Fruit fly (Drosophila melanogaster) whole organism, embryonic: ENCODE results near the gene Tbcd.
A peak's percentile ranks its signal among the peaks of the same experiment; 100 is the strongest.

Experiments
- Antp ChIP-seq: fragments of 200-800 bp; sonication (Bioruptor generic); optimal IDR thresholded peaks from 3 replicates; lab custom pipeline; 2016; ENCODE audit warnings: missing biosample characterization, missing genetic modification characterization
- CG10543 ChIP-seq: fragments of 200-800 bp; sonication (Bioruptor generic); optimal IDR thresholded peaks from 3 replicates; lab custom pipeline; 2017; ENCODE audit warnings: missing biosample characterization, mild to moderate bottlenecking, missing genetic modification characterization, moderate library complexity
- CG11504 ChIP-seq: fragments of 200-800 bp; sonication (Bioruptor generic); optimal IDR thresholded peaks from 3 replicates; lab custom pipeline; 2019; ENCODE audit warnings: missing biosample characterization, mild to moderate bottlenecking, missing genetic modification characterization, moderate library complexity
- CG11560 ChIP-seq: fragments of 200-800 bp; sonication (Bioruptor generic); IDR thresholded peaks from 3 replicates; pipeline ENCODE4 v1.3.6; 2022; ENCODE audit warnings: missing biosample characterization, missing genetic modification characterization
- CG12155 ChIP-seq: fragments of 200-800 bp; sonication (Bioruptor generic); optimal IDR thresholded peaks from 3 replicates; lab custom pipeline; 2016; ENCODE audit warnings: missing biosample characterization, missing genetic modification characterization
- CG12219 ChIP-seq: fragments of 200-800 bp; sonication (Bioruptor generic); optimal IDR thresholded peaks from 3 replicates; lab custom pipeline; 2018; ENCODE audit warnings: missing biosample characterization, mild to moderate bottlenecking, missing genetic modification characterization
- CG1233 ChIP-seq: fragments of 200-800 bp; sonication (Bioruptor generic); optimal IDR thresholded peaks from 4 replicates; lab custom pipeline; 2018; ENCODE audit warnings: missing biosample characterization, mild to moderate bottlenecking, missing genetic modification characterization
- CG12659 ChIP-seq: fragments of 200-800 bp; sonication (Bioruptor generic); optimal IDR thresholded peaks from 3 replicates; lab custom pipeline; 2017; ENCODE audit warnings: mild to moderate bottlenecking, missing biosample characterization, missing genetic modification reagents, missing genetic modification characterization
- CG13296 ChIP-seq: fragments of 200-800 bp; sonication (Bioruptor generic); optimal IDR thresholded peaks from 3 replicates; lab custom pipeline; 2018; ENCODE audit warnings: missing biosample characterization, mild to moderate bottlenecking, missing genetic modification characterization
- CG15479 ChIP-seq: fragments of 200-800 bp; sonication (Bioruptor generic); optimal IDR thresholded peaks from 3 replicates; lab custom pipeline; 2019; ENCODE audit warnings: missing biosample characterization, mild to moderate bottlenecking, missing genetic modification characterization, moderate library complexity
- CG15601 ChIP-seq: fragments of 200-800 bp; sonication (Bioruptor generic); optimal IDR thresholded peaks from 3 replicates; lab custom pipeline; 2019; ENCODE audit warnings: missing biosample characterization, mild to moderate bottlenecking, missing genetic modification characterization, moderate library complexity
- CG16779 ChIP-seq: fragments of 200-800 bp; sonication (Bioruptor generic); IDR thresholded peaks from 2 replicates; pipeline ENCODE4 v1.3.6; 2022; ENCODE audit warnings: missing biosample characterization, missing genetic modification characterization
- CG17361 ChIP-seq: fragments of 200-800 bp; sonication (Bioruptor generic); IDR thresholded peaks from 3 replicates; pipeline ENCODE4 v1.3.6; 2022; ENCODE audit warnings: missing biosample characterization, missing genetic modification characterization
- CG17829 ChIP-seq: fragments of 200-800 bp; optimal IDR thresholded peaks from 2 replicates; lab custom pipeline; 2019; ENCODE audit warnings: missing biosample characterization, mild to moderate bottlenecking, missing genetic modification characterization, moderate library complexity
- CG18262 ChIP-seq: fragments of 200-800 bp; optimal IDR thresholded peaks from 3 replicates; lab custom pipeline; 2019; ENCODE audit warnings: missing biosample characterization, mild to moderate bottlenecking, missing genetic modification characterization, moderate library complexity
- CG1832 ChIP-seq: fragments of 200-800 bp; sonication (Bioruptor generic); optimal IDR thresholded peaks from 2 replicates; lab custom pipeline; 2017; ENCODE audit warnings: missing biosample characterization, mild to moderate bottlenecking, missing genetic modification characterization, inconsistent platforms
- CG18599 ChIP-seq: fragments of 200-800 bp; sonication (Bioruptor generic); optimal IDR thresholded peaks from 3 replicates; lab custom pipeline; 2017; ENCODE audit warnings: missing biosample characterization, missing genetic modification characterization, mild to moderate bottlenecking, moderate library complexity, missing genetic modification reagents
- CG18619 ChIP-seq: fragments of 200-800 bp; sonication (Bioruptor generic); optimal IDR thresholded peaks from 3 replicates; lab custom pipeline; 2017; ENCODE audit warnings: missing biosample characterization, mild to moderate bottlenecking, missing genetic modification characterization
- CG31388 ChIP-seq: fragments of 200-800 bp; sonication (Bioruptor generic); optimal IDR thresholded peaks from 2 replicates; lab custom pipeline; 2016; ENCODE audit warnings: missing biosample characterization, missing genetic modification characterization
- CG33213 ChIP-seq: fragments of 200-800 bp; sonication (Bioruptor generic); optimal IDR thresholded peaks from 3 replicates; lab custom pipeline; 2016; ENCODE audit warnings: missing biosample characterization, missing genetic modification characterization
- CG5953 ChIP-seq: fragments of 200-800 bp; sonication (Bioruptor generic); IDR thresholded peaks from 2 replicates; pipeline ENCODE4 v1.3.6; 2022; ENCODE audit warnings: missing biosample characterization, missing genetic modification characterization
- CG6683 ChIP-seq: fragments of 200-800 bp; sonication (Bioruptor generic); optimal IDR thresholded peaks from 2 replicates; lab custom pipeline; 2017; ENCODE audit warnings: missing biosample characterization, mild to moderate bottlenecking, missing genetic modification characterization, missing genetic modification reagents
- CG6854 ChIP-seq: fragments of 200-800 bp; sonication (Bioruptor generic); optimal IDR thresholded peaks from 3 replicates; lab custom pipeline; 2017; ENCODE audit warnings: missing biosample characterization, mild to moderate bottlenecking, missing genetic modification characterization
- CG8359 ChIP-seq: fragments of 200-800 bp; sonication (Bioruptor generic); optimal IDR thresholded peaks from 2 replicates; lab custom pipeline; 2017; ENCODE audit warnings: missing biosample characterization, mild to moderate bottlenecking, missing genetic modification characterization, borderline replicate concordance
- CG8388 ChIP-seq: fragments of 200-800 bp; sonication (Bioruptor generic); optimal IDR thresholded peaks from 2 replicates; lab custom pipeline; 2019; ENCODE audit warnings: missing biosample characterization, mild to moderate bottlenecking, missing genetic modification characterization, moderate library complexity
- CG9797 ChIP-seq: fragments of 200-800 bp; sonication (Bioruptor generic); optimal IDR thresholded peaks from 3 replicates; lab custom pipeline; 2018; ENCODE audit warnings: missing biosample characterization, mild to moderate bottlenecking, missing genetic modification characterization
- D ChIP-seq, 2 experiments: fragments of 200-800 bp in 1 of 2; fragments of >200 bp in 1 of 2; sonication (Bioruptor generic) in 1 of 2; optimal IDR thresholded peaks; 2 replicates in 1 of 2; 3 replicates in 1 of 2; lab custom pipeline; 2017; ENCODE audit warnings: mild to moderate bottlenecking in 1 of 2, missing biosample characterization in 1 of 2, missing genetic modification characterization in 1 of 2, missing genetic modification reagents in 1 of 2
- Hr51 ChIP-seq, 2 experiments: fragments of 200-800 bp; sonication (Bioruptor generic); optimal IDR thresholded peaks; 2 replicates in 1 of 2; 3 replicates in 1 of 2; lab custom pipeline; 2016 to 2018; ENCODE audit warnings: missing biosample characterization in 2 of 2, missing genetic modification characterization in 2 of 2, mild to moderate bottlenecking in 1 of 2, moderate library complexity in 1 of 2
- Med ChIP-seq: fragments of 200-800 bp; sonication (Bioruptor generic); peaks from one replicate; lab custom pipeline; 2016; ENCODE audit warnings: missing biosample characterization, missing genetic modification characterization, mild to moderate bottlenecking, inconsistent platforms, moderate library complexity
- Six4 ChIP-seq: fragments of 200-800 bp; sonication (Bioruptor generic); optimal IDR thresholded peaks from 2 replicates; lab custom pipeline; 2016; ENCODE audit warnings: missing biosample characterization, missing genetic modification characterization
- Stat92E ChIP-seq, 3 experiments: fragments of >200 bp in 2 of 3; fragments of 200-800 bp in 1 of 3; sonication (Bioruptor generic) in 1 of 3; optimal IDR thresholded peaks; 2 replicates each; lab custom pipeline; 2017 to 2019; ENCODE audit warnings: missing biosample characterization in 3 of 3, missing genetic modification characterization in 3 of 3, mild to moderate bottlenecking in 1 of 3, moderate library complexity in 1 of 3
- Tbp ChIP-seq: fragments of >200 bp; optimal IDR thresholded peaks from 2 replicates; lab custom pipeline; 2018; ENCODE audit warnings: missing biosample characterization, missing genetic modification characterization
- ab ChIP-seq: fragments of 200-800 bp; sonication (Bioruptor generic); optimal IDR thresholded peaks from 2 replicates; lab custom pipeline; 2016; ENCODE audit warnings: missing biosample characterization, missing genetic modification characterization
- chn ChIP-seq: fragments of 200-800 bp; sonication (Bioruptor generic); optimal IDR thresholded peaks from 2 replicates; lab custom pipeline; 2016; ENCODE audit warnings: missing biosample characterization, missing genetic modification characterization
- ewg ChIP-seq: fragments of 200-800 bp; sonication (Bioruptor generic); optimal IDR thresholded peaks from 3 replicates; lab custom pipeline; 2017; ENCODE audit warnings: mild to moderate bottlenecking, missing biosample characterization, missing genetic modification reagents, missing genetic modification characterization
- ftz-f1 ChIP-seq: fragments of 200-800 bp; sonication (Bioruptor generic); optimal IDR thresholded peaks from 2 replicates; lab custom pipeline; 2016; ENCODE audit warnings: missing biosample characterization, missing genetic modification characterization
- gfzf ChIP-seq: fragments of 200-800 bp; sonication (Bioruptor generic); optimal IDR thresholded peaks from 2 replicates; lab custom pipeline; 2016; ENCODE audit warnings: missing biosample characterization, mild to moderate bottlenecking, missing genetic modification characterization, moderate library complexity
- gro ChIP-seq: fragments of 200-800 bp; sonication (Bioruptor generic); optimal IDR thresholded peaks from 2 replicates; lab custom pipeline; 2016; ENCODE audit warnings: missing biosample characterization, missing genetic modification characterization
- nerfin-1 ChIP-seq: fragments of 200-800 bp; sonication (Bioruptor generic); optimal IDR thresholded peaks from 3 replicates; lab custom pipeline; 2019; ENCODE audit warnings: missing biosample characterization, mild to moderate bottlenecking, missing genetic modification characterization, moderate library complexity
- oc ChIP-seq: fragments of 200-800 bp; sonication (Bioruptor generic); optimal IDR thresholded peaks from 2 replicates; lab custom pipeline; 2018; ENCODE audit warnings: missing biosample characterization, mild to moderate bottlenecking, missing genetic modification characterization, moderate library complexity
- org-1 ChIP-seq: fragments of 200-800 bp; sonication (Bioruptor generic); optimal IDR thresholded peaks from 2 replicates; lab custom pipeline; 2017; ENCODE audit warnings: missing biosample characterization, missing genetic modification characterization
- pho ChIP-seq: fragments of 200-800 bp; sonication (Bioruptor generic); optimal IDR thresholded peaks from 2 replicates; lab custom pipeline; 2016; ENCODE audit warnings: missing biosample characterization, missing genetic modification characterization
- pzg ChIP-seq: fragments of 200-800 bp; sonication (Bioruptor generic); optimal IDR thresholded peaks from 3 replicates; lab custom pipeline; 2018; ENCODE audit warnings: missing biosample characterization, mild to moderate bottlenecking, missing genetic modification characterization, moderate library complexity
- sd ChIP-seq: fragments of 200-800 bp; sonication (Bioruptor generic); optimal IDR thresholded peaks from 3 replicates; lab custom pipeline; 2018; ENCODE audit warnings: missing biosample characterization, mild to moderate bottlenecking, missing genetic modification characterization, moderate library complexity
- sens ChIP-seq: fragments of 200-800 bp; sonication (Bioruptor generic); peaks from one replicate; lab custom pipeline; 2016; ENCODE audit warnings: missing biosample characterization, missing genetic modification characterization
- shn ChIP-seq: fragments of 200-800 bp; sonication (Bioruptor generic); optimal IDR thresholded peaks from 3 replicates; lab custom pipeline; 2016; ENCODE audit warnings: missing biosample characterization, missing genetic modification characterization
- sqz ChIP-seq: fragments of 200-800 bp; sonication (Bioruptor generic); optimal IDR thresholded peaks from 3 replicates; lab custom pipeline; 2018; ENCODE audit warnings: missing biosample characterization, mild to moderate bottlenecking, missing genetic modification characterization
- stwl ChIP-seq: fragments of 200-800 bp; sonication (Bioruptor generic); optimal IDR thresholded peaks from 3 replicates; lab custom pipeline; 2018; ENCODE audit warnings: missing biosample characterization, mild to moderate bottlenecking, missing genetic modification characterization, moderate library complexity
- zfh2 ChIP-seq: fragments of 200-800 bp; sonication (Bioruptor generic); optimal IDR thresholded peaks from 2 replicates; lab custom pipeline; 2016; ENCODE audit warnings: missing biosample characterization, missing genetic modification characterization

Gene Tbcd

DNA sequence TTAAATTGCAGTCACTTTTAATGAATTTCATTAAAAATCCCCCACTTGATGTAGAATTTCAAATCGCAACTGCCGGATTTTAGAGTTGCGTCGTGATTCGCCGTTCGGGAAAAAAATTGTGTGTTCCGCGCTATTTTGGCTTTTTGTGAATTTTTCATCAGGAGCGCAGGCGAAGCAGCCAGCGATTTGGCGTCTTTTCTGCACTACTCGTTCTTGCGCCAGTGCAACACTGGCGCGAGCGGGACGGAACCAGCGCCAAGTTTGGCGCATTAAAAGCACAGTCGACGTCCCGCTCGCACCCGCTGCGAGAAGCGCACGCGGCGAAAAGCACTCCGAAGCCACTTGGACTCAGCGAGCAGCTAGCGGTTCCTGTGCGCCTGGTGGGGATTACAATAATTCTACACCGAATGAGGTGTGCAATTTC is 46.1 kb downstream of the Tbcd start (continued):
- no peak for TF ChIP-seq D (optimal IDR thresholded peaks at IDR 0.05; lab: Kevin White, UChicago)
- TF ChIP-seq D (GFP tag; optimal IDR thresholded peaks at IDR 0.05; lab: Kevin White, UChicago): no peak
- peak; percentile 96 for TF ChIP-seq CG10543 (GFP tag; lab: Kevin White, UChicago)
- peak; percentile 96 for TF ChIP-seq CG33213 (GFP tag; lab: Kevin White, UChicago)
- TF ChIP-seq CG13296 (GFP tag; lab: Kevin White, UChicago): peak; percentile 59
- no peak for TF ChIP-seq Six4 (GFP tag; lab: Kevin White, UChicago)
- TF ChIP-seq CG9797 (GFP tag; lab: Kevin White, UChicago): peak; percentile 17
- TF ChIP-seq sd (tag; lab: Kevin White, UChicago): peak; percentile 92
- TF ChIP-seq CG12219 (GFP tag; lab: Kevin White, UChicago): peak; percentile 25
- TF ChIP-seq shn (GFP tag; lab: Kevin White, UChicago): peak; percentile 24
- TF ChIP-seq CG15601 (tag; lab: Kevin White, UChicago): peak; percentile 65
- TF ChIP-seq chn (GFP tag; lab: Kevin White, UChicago): no peak
- TF ChIP-seq gro (GFP tag; lab: Kevin White, UChicago): peak; percentile 59
- TF ChIP-seq gfzf (GFP tag; lab: Kevin White, UChicago): peak; percentile 57
- TF ChIP-seq pho (GFP tag; lab: Kevin White, UChicago): peak; percentile 26
- no peak for TF ChIP-seq ab
- TF ChIP-seq Med: peak; percentile 88
- TF ChIP-seq sens (GFP tag; lab: Kevin White, UChicago): peak; percentile 95
- TF ChIP-seq org-1 (GFP tag; lab: Kevin White, UChicago): no peak
- no peak for TF ChIP-seq CG16779 (GFP tag; lab: Robert Waterston, UW)
- TF ChIP-seq CG1832 (GFP tag; lab: Kevin White, UChicago): peak; percentile 96
- peak; percentile 26 for TF ChIP-seq CG18262 (tag; lab: Kevin White, UChicago)
- TF ChIP-seq pzg (GFP tag; lab: Kevin White, UChicago): peak; percentile 79
- TF ChIP-seq CG17829 (tag; lab: Kevin White, UChicago): peak; percentile 33
- TF ChIP-seq CG18619: peak; percentile 9
- peak; percentile 53 for TF ChIP-seq CG6854 (GFP tag; lab: Kevin White, UChicago)
- peak; percentile 28 for TF ChIP-seq CG1233 (GFP tag; lab: Kevin White, UChicago)
- TF ChIP-seq CG11504 (tag; lab: Kevin White, UChicago): peak; percentile 35
- TF ChIP-seq Stat92E (GFP tag; optimal IDR thresholded peaks at IDR 0.05; lab: Kevin White, UChicago): peak in 1 of 3 experiments; percentile 89
- no peak for TF ChIP-seq CG17361 (GFP tag; lab: Robert Waterston, UW)
- peak; percentile 76 for TF ChIP-seq oc (tag; lab: Kevin White, UChicago)
- TF ChIP-seq sqz (GFP tag; lab: Kevin White, UChicago): peak; percentile 86
- no peak for TF ChIP-seq CG11560
- no peak for TF ChIP-seq Tbp
- peak; percentile 67 for TF ChIP-seq stwl (tag; lab: Kevin White, UChicago)
- peak; percentile 33 for TF ChIP-seq nerfin-1
- peak; percentile 33 for TF ChIP-seq CG8388 (GFP tag; lab: Kevin White, UChicago)
- no peak for TF ChIP-seq CG15479 (GFP tag; lab: Kevin White, UChicago)
- TF ChIP-seq CG8359 (GFP tag; lab: Kevin White, UChicago): peak; percentile 10
- no peak for TF ChIP-seq CG5953
- TF ChIP-seq zfh2: no peak
- TF ChIP-seq ewg (GFP tag; lab: Kevin White, UChicago): peak; percentile 81
- TF ChIP-seq CG12155 (GFP tag; lab: Kevin White, UChicago): peak; percentile 89
- peak; percentile 17 for TF ChIP-seq CG31388 (GFP tag; lab: Kevin White, UChicago)
- peak; percentile 18 for TF ChIP-seq Antp (GFP tag; lab: Kevin White, UChicago)
- TF ChIP-seq Hr51 (GFP tag; optimal IDR thresholded peaks at IDR 0.05; lab: Kevin White, UChicago): peak in 1 of 2 experiments; percentile 45
- peak; percentile 86 for TF ChIP-seq CG12659 (GFP tag; lab: Kevin White, UChicago)
- TF ChIP-seq CG6683 (GFP tag; lab: Kevin White, UChicago): peak; percentile 15
- TF ChIP-seq CG18599 (GFP tag; lab: Kevin White, UChicago): peak; percentile 53
- TF ChIP-seq ftz-f1: peak; percentile 95
